Worm (Caenorhabditis elegans) whole organism, late embryonic: ENCODE results near the gene F19F10.3.

ENCODE experiments used
- C38D4.7 ChIP-seq: fragments of 200-800 bp; sonication (Bioruptor generic); optimal IDR thresholded peaks from 2 replicates; lab custom pipeline; 2018; ENCODE audit warnings: mild to moderate bottlenecking, missing genetic modification characterization, moderate library complexity, missing compliant biosample characterization
- ceh-14 ChIP-seq: sonication (generic microtip); optimal IDR thresholded peaks from 2 replicates; lab custom pipeline; 2016; ENCODE audit warnings: missing genotype, missing genetic modification characterization, missing compliant biosample characterization
- ceh-18 ChIP-seq: sonication (generic microtip); optimal IDR thresholded peaks from 2 replicates; lab custom pipeline; 2016; ENCODE audit warnings: missing genetic modification characterization, missing compliant biosample characterization
- ceh-24 ChIP-seq: sonication (generic microtip); optimal IDR thresholded peaks from 2 replicates; lab custom pipeline; 2016; ENCODE audit warnings: mild to moderate bottlenecking, missing genetic modification characterization, missing compliant biosample characterization
- ceh-30 ChIP-seq: fragments of 150-350 bp; optimal IDR thresholded peaks from 2 replicates; lab custom pipeline; 2014; ENCODE audit warnings: missing biosample characterization, missing genetic modification characterization
- ceh-31 ChIP-seq: sonication (generic microtip); optimal IDR thresholded peaks from 2 replicates; lab custom pipeline; 2016; ENCODE audit warnings: missing genetic modification characterization, missing compliant biosample characterization
- ceh-45 ChIP-seq: fragments of 200-800 bp; sonication (Bioruptor generic); IDR thresholded peaks from 2 replicates; pipeline ENCODE4 v1.3.6; 2022; ENCODE audit warnings: missing genetic modification reagents, missing genetic modification characterization, missing compliant biosample characterization
- ceh-9 ChIP-seq: sonication (generic microtip); optimal IDR thresholded peaks from 2 replicates; lab custom pipeline; 2016; ENCODE audit warnings: mild to moderate bottlenecking, missing genetic modification characterization, inconsistent platforms, missing compliant biosample characterization
- dmd-4 ChIP-seq: sonication (generic microtip); optimal IDR thresholded peaks from 2 replicates; lab custom pipeline; 2016; ENCODE audit warnings: borderline replicate concordance, missing genetic modification characterization, missing compliant biosample characterization
- dve-1 ChIP-seq: sonication (generic microtip); optimal IDR thresholded peaks from 2 replicates; lab custom pipeline; 2017; ENCODE audit warnings: antibody characterized with exemption, mild to moderate bottlenecking, missing genetic modification characterization, missing compliant biosample characterization
- elt-4 ChIP-seq: sonication (generic microtip); optimal IDR thresholded peaks from 2 replicates; lab custom pipeline; 2016; ENCODE audit warnings: missing genetic modification characterization, missing compliant biosample characterization
- fax-1 ChIP-seq: sonication (generic microtip); optimal IDR thresholded peaks from 2 replicates; lab custom pipeline; 2016; ENCODE audit warnings: missing genotype, missing genetic modification characterization, missing compliant biosample characterization
- fkh-10 ChIP-seq: fragments of 150-350 bp; optimal IDR thresholded peaks from 2 replicates; lab custom pipeline; 2014; ENCODE audit warnings: missing biosample characterization, missing genetic modification reagents, missing genetic modification characterization
- gmeb-2 ChIP-seq: sonication (generic microtip); optimal IDR thresholded peaks from 2 replicates; lab custom pipeline; 2016; ENCODE audit warnings: missing genetic modification characterization, inconsistent platforms, missing compliant biosample characterization
- hlh-15 ChIP-seq: sonication (generic microtip); optimal IDR thresholded peaks from 2 replicates; lab custom pipeline; 2016; ENCODE audit warnings: missing genetic modification characterization, missing compliant biosample characterization
- hlh-30 ChIP-seq: sonication (generic microtip); optimal IDR thresholded peaks from 2 replicates; lab custom pipeline; 2017; ENCODE audit warnings: antibody characterized with exemption, missing genetic modification characterization, missing compliant biosample characterization; ENCODE audit not compliant: insufficient read depth
- lim-6 ChIP-seq: sonication (generic microtip); optimal IDR thresholded peaks from 2 replicates; lab custom pipeline; 2016; ENCODE audit warnings: missing genetic modification characterization, missing compliant biosample characterization
- lin-11 ChIP-seq: fragments of 200-800 bp; sonication (Bioruptor generic); optimal IDR thresholded peaks from 2 replicates; lab custom pipeline; 2018; ENCODE audit warnings: mild to moderate bottlenecking, missing genetic modification characterization, missing compliant biosample characterization
- madf-2 ChIP-seq: sonication (generic microtip); optimal IDR thresholded peaks from 2 replicates; lab custom pipeline; 2017; ENCODE audit warnings: missing genetic modification characterization, missing compliant biosample characterization
- mec-3 ChIP-seq: sonication (generic microtip); optimal IDR thresholded peaks from 2 replicates; lab custom pipeline; 2016; ENCODE audit warnings: borderline replicate concordance, missing genetic modification characterization, missing compliant biosample characterization
- nhr-11 ChIP-seq: fragments of 150-350 bp; optimal IDR thresholded peaks from 2 replicates; lab custom pipeline; 2014; ENCODE audit warnings: missing biosample characterization, missing genetic modification characterization
- nhr-232 ChIP-seq: sonication (generic microtip); optimal IDR thresholded peaks from 2 replicates; lab custom pipeline; 2016; ENCODE audit warnings: missing genetic modification characterization, missing compliant biosample characterization
- npax-4 ChIP-seq: sonication (generic microtip); optimal IDR thresholded peaks from 2 replicates; lab custom pipeline; 2016; ENCODE audit warnings: missing genetic modification characterization, missing compliant biosample characterization
- odd-2 ChIP-seq: sonication (generic microtip); optimal IDR thresholded peaks from 2 replicates; lab custom pipeline; 2017; ENCODE audit warnings: antibody characterized with exemption, mild to moderate bottlenecking, missing genetic modification characterization, missing compliant biosample characterization
- pax-1 ChIP-seq: fragments of 150-350 bp; optimal IDR thresholded peaks from 2 replicates; lab custom pipeline; 2014; ENCODE audit warnings: missing biosample characterization, missing genetic modification characterization
- pha-2 ChIP-seq: sonication (generic microtip); optimal IDR thresholded peaks from 2 replicates; lab custom pipeline; 2017; ENCODE audit warnings: mild to moderate bottlenecking, missing genetic modification characterization, missing compliant biosample characterization
- pqm-1 ChIP-seq: sonication (generic microtip); optimal IDR thresholded peaks from 2 replicates; lab custom pipeline; 2016; ENCODE audit warnings: missing genetic modification characterization, missing compliant biosample characterization
- ref-2 ChIP-seq: sonication (generic microtip); optimal IDR thresholded peaks from 2 replicates; lab custom pipeline; 2016; ENCODE audit warnings: missing genetic modification characterization, missing compliant biosample characterization
- sox-4 ChIP-seq: sonication (generic microtip); optimal IDR thresholded peaks from 2 replicates; lab custom pipeline; 2017; ENCODE audit warnings: mild to moderate bottlenecking, missing genetic modification characterization, inconsistent platforms, missing compliant biosample characterization
- tbx-2 ChIP-seq: sonication (generic microtip); optimal IDR thresholded peaks from 2 replicates; lab custom pipeline; 2016; ENCODE audit warnings: missing genetic modification characterization, missing compliant biosample characterization
- unc-42 ChIP-seq: sonication (generic microtip); optimal IDR thresholded peaks from 2 replicates; lab custom pipeline; 2016; ENCODE audit warnings: missing genotype, missing genetic modification characterization, missing compliant biosample characterization
- zip-5 ChIP-seq: sonication (generic microtip); optimal IDR thresholded peaks from 2 replicates; lab custom pipeline; 2016; ENCODE audit warnings: missing genetic modification characterization, missing compliant biosample characterization
- ztf-16 ChIP-seq: sonication (generic microtip); optimal IDR thresholded peaks from 2 replicates; lab custom pipeline; 2017; ENCODE audit warnings: missing genetic modification characterization, missing compliant biosample characterization

The F19F10.3 gene

DNA sequence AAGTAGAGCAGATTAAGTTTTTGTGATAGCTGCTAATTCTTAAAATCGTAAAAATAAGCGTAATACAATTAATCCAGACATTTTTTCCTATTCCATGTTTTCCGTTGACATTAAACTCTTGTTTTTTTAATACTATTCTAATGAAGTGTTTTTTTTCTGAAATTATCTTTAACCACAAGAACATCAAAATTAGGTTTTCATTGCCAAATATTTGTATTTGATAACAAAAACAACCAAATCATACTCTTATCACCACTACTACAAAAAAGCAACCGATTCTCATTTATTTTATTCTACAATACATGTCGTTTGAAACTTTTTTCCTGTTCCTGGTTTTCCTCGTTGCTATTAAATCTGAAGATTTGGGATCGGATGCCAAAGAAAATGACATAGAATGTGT lies 24.8 kb upstream of the F19F10.3 start, which contains the start of gene C54F6.17:
C54F6.17 (plus strand) TSS at position 301 of the 400 bp plus-strand sequence.
- no peak for TF ChIP-seq fax-1 (tag; lab: Kevin White, UChicago)
- TF ChIP-seq pha-2 (tag; lab: Kevin White, UChicago): no peak
- TF ChIP-seq, all 69 proteins: peak for 0

DNA sequence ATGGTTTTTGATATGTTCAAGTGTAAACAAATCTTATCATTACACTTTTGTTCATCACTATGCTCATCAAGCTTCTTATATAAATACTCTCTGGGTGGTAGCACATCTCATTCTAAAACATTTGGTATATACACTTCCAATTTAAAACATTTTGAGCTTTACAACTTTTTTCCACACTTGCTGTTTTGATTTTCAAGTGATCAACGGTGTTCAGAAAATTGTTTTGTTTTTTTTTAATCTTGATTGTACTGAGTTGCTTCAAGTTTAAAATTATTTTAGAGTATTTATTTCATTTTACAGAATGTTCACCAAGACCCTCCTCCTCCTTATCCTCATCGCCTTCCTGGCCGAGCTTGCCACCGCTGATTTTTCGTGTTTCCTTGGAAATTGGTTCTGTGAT lies 23.1 kb upstream of the F19F10.3 start, which contains the start of gene C54F6.5:
C54F6.5 (plus strand) TSS at position 301 of the 400 bp plus-strand sequence.
- TF ChIP-seq zip-5 (tag; lab: Kevin White, UChicago) (no peak), ref-2 (tag; lab: Kevin White, UChicago) (no peak), C38D4.7 (GFP tag; lab: Kevin White, UChicago) (no peak), unc-42 (tag; lab: Kevin White, UChicago) (no peak), ceh-24 (tag; lab: Kevin White, UChicago) (no peak), madf-2 (tag; lab: Kevin White, UChicago) (no peak), elt-4 (no peak), sox-4 (tag; lab: Kevin White, UChicago) (no peak), ceh-18 (tag; lab: Kevin White, UChicago) (no peak), dmd-4 (no peak), tbx-2 (tag; lab: Kevin White, UChicago) (no peak), lim-6 (tag; lab: Kevin White, UChicago) (no peak), odd-2 (tag; lab: Kevin White, UChicago) (no peak), ceh-14 (tag; lab: Kevin White, UChicago) (no peak), ztf-16 (tag; lab: Kevin White, UChicago) (no peak), ceh-31 (tag; lab: Kevin White, UChicago) (no peak), nhr-232 (tag; lab: Kevin White, UChicago) (no peak), ceh-30 (tag; lab: Kevin White, UChicago) (no peak)
- TF ChIP-seq, all 69 proteins: peak for 0

DNA sequence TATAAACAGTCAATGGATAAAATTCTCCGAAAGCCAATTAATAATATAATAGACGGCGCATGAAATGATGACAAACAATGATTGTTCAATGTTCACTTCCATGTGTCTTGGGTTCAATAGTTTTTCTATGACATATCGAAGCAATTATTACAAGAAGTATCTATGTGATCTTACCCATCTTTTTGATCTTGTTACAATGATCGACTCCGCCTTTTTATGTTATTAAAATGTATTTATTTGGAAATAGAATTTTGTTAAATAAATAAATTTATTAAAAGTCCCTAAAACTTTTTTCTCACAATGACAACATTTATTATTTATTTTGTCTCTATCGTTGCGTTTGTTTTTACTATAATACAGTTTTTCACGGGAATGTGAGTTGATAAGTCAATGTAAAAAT lies 22.1 kb upstream of the F19F10.3 start, which contains the start of gene swt-2:
swt-2 (plus strand) TSS at position 301 of the 400 bp plus-strand sequence.
- no peak for TF ChIP-seq nhr-232 (tag; lab: Kevin White, UChicago)
- TF ChIP-seq fax-1 (tag; lab: Kevin White, UChicago): no peak
- TF ChIP-seq npax-4 (tag; lab: Kevin White, UChicago): no peak
- TF ChIP-seq hlh-30 (tag; lab: Kevin White, UChicago): no peak
- no peak for TF ChIP-seq sox-4 (tag; lab: Kevin White, UChicago)
- no peak for TF ChIP-seq ceh-45 (GFP tag; lab: Robert Waterston, UW)
- TF ChIP-seq madf-2 (tag; lab: Kevin White, UChicago): no peak
- TF ChIP-seq pqm-1 (tag; lab: Kevin White, UChicago): no peak

DNA sequence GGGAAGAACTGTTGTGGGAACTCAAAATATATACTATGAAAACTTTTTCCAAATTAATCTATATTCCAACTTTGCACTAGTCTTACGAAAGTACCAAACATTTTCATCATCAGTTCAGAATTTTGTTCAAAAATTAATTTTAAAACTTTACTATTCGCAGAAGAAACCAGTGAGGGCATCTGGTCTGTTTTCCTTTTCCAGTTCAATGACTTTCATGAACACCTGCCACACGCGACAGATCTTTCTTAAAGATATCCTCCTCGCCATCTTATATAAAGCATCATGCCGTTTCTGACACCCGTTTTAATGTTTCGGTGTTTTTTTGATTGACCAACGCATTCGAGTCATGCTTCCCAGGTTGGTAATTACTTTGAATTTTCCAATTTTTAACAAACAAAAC lies 19.0 kb upstream of the F19F10.3 start, which contains the start of gene C54F6.3:
C54F6.3 (plus strand) TSS at position 301 of the 400 bp plus-strand sequence.
- TF ChIP-seq mec-3 (no peak), fkh-10 (GFP tag; lab: Kevin White, UChicago) (no peak), unc-42 (tag; lab: Kevin White, UChicago) (no peak), dve-1 (tag; lab: Kevin White, UChicago) (no peak), ceh-45 (GFP tag; lab: Robert Waterston, UW) (no peak), gmeb-2 (tag; lab: Kevin White, UChicago) (no peak), pax-1 (no peak), npax-4 (tag; lab: Kevin White, UChicago) (no peak), nhr-11 (tag; lab: Kevin White, UChicago) (no peak), hlh-15 (no peak), lim-6 (tag; lab: Kevin White, UChicago) (no peak)

DNA sequence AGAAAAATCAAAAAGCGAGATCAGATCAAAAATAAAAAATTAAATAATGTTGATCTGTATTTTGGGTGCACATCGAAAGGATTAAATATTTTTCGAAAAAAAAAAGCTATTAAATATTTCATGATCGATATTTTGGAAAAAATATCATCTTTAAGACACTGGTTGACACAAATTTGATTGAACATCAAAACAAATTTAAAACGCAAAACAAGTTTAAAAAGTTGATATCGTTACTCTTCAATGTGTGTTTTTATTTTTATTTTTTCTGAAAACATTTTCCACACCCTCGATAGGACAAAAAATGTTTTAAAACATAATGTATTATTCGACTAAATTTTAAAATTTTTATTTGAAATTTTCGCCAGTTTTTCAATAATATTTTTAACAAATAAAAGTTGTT lies 13.9 kb upstream of the F19F10.3 start, which contains the start of gene C54F6.12:
C54F6.12 (minus strand) TSS at position 101 of the 400 bp plus-strand sequence.
- TF ChIP-seq ceh-31 (tag; lab: Kevin White, UChicago) (no peak), ceh-9 (tag; lab: Kevin White, UChicago) (no peak), lin-11 (tag; lab: Kevin White, UChicago) (no peak)
